Worm (Caenorhabditis elegans) whole organism, late embryonic: Measurements from ENCODE around the gene kreg-1.

Experiments
- C08G9.2 ChIP-seq: sonication (generic microtip); optimal IDR thresholded peaks from 2 replicates; lab custom pipeline; 2016; ENCODE audit warnings: mild to moderate bottlenecking, missing genetic modification characterization, moderate library complexity, missing compliant biosample characterization
- K09A11.1 ChIP-seq: sonication (generic microtip); optimal IDR thresholded peaks from 2 replicates; lab custom pipeline; 2017; ENCODE audit warnings: antibody characterized with exemption, mild to moderate bottlenecking, missing genetic modification characterization, missing compliant biosample characterization; ENCODE audit not compliant: insufficient read depth
- Y22D7AL.16 ChIP-seq: sonication (generic microtip); optimal IDR thresholded peaks from 2 replicates; lab custom pipeline; 2016; ENCODE audit warnings: missing genetic modification characterization, missing compliant biosample characterization
- ceh-18 ChIP-seq: sonication (generic microtip); optimal IDR thresholded peaks from 2 replicates; lab custom pipeline; 2016; ENCODE audit warnings: missing genetic modification characterization, missing compliant biosample characterization
- ceh-19 ChIP-seq: fragments of 200-800 bp; sonication (Bioruptor generic); optimal IDR thresholded peaks from 2 replicates; lab custom pipeline; 2018; ENCODE audit warnings: mild to moderate bottlenecking, missing genetic modification characterization, missing compliant biosample characterization
- ceh-22 ChIP-seq: sonication (generic microtip); optimal IDR thresholded peaks from 2 replicates; lab custom pipeline; 2017; ENCODE audit warnings: missing biosample characterization, missing genetic modification characterization
- ceh-24 ChIP-seq: sonication (generic microtip); optimal IDR thresholded peaks from 2 replicates; lab custom pipeline; 2016; ENCODE audit warnings: mild to moderate bottlenecking, missing genetic modification characterization, missing compliant biosample characterization
- ceh-30 ChIP-seq: fragments of 150-350 bp; optimal IDR thresholded peaks from 2 replicates; lab custom pipeline; 2014; ENCODE audit warnings: missing biosample characterization, missing genetic modification characterization
- ceh-45 ChIP-seq: fragments of 200-800 bp; sonication (Bioruptor generic); IDR thresholded peaks from 2 replicates; pipeline ENCODE4 v1.3.6; 2022; ENCODE audit warnings: missing genetic modification reagents, missing genetic modification characterization, missing compliant biosample characterization
- ceh-48 ChIP-seq: sonication (generic microtip); optimal IDR thresholded peaks from 2 replicates; lab custom pipeline; 2016; ENCODE audit warnings: missing genetic modification characterization, inconsistent platforms, missing compliant biosample characterization
- ceh-6 ChIP-seq: fragments of 200-800 bp; sonication (Bioruptor generic); optimal IDR thresholded peaks from 2 replicates; lab custom pipeline; 2018; ENCODE audit warnings: mild to moderate bottlenecking, missing genetic modification characterization, missing compliant biosample characterization
- ceh-9 ChIP-seq: sonication (generic microtip); optimal IDR thresholded peaks from 2 replicates; lab custom pipeline; 2016; ENCODE audit warnings: mild to moderate bottlenecking, missing genetic modification characterization, inconsistent platforms, missing compliant biosample characterization
- dmd-4 ChIP-seq: sonication (generic microtip); optimal IDR thresholded peaks from 2 replicates; lab custom pipeline; 2016; ENCODE audit warnings: borderline replicate concordance, missing genetic modification characterization, missing compliant biosample characterization
- elt-2 ChIP-seq: sonication (generic microtip); optimal IDR thresholded peaks from 2 replicates; lab custom pipeline; 2016; ENCODE audit warnings: missing genetic modification reagents, missing genetic modification characterization, missing compliant biosample characterization
- eyg-1 ChIP-seq: sonication (generic microtip); optimal IDR thresholded peaks from 2 replicates; lab custom pipeline; 2016; ENCODE audit warnings: missing genotype, missing genetic modification characterization, missing compliant biosample characterization
- fkh-10 ChIP-seq: fragments of 150-350 bp; optimal IDR thresholded peaks from 2 replicates; lab custom pipeline; 2014; ENCODE audit warnings: missing biosample characterization, missing genetic modification reagents, missing genetic modification characterization
- hlh-15 ChIP-seq: sonication (generic microtip); optimal IDR thresholded peaks from 2 replicates; lab custom pipeline; 2016; ENCODE audit warnings: missing genetic modification characterization, missing compliant biosample characterization
- hlh-6 ChIP-seq: sonication (generic microtip); optimal IDR thresholded peaks from 2 replicates; lab custom pipeline; 2016; ENCODE audit warnings: missing genotype, missing genetic modification characterization, missing compliant biosample characterization
- hlh-8 ChIP-seq: sonication (generic microtip); optimal IDR thresholded peaks from 2 replicates; lab custom pipeline; 2016; ENCODE audit warnings: missing genotype, missing genetic modification characterization, missing compliant biosample characterization
- lim-6 ChIP-seq: sonication (generic microtip); optimal IDR thresholded peaks from 2 replicates; lab custom pipeline; 2016; ENCODE audit warnings: missing genetic modification characterization, missing compliant biosample characterization
- lin-11 ChIP-seq: fragments of 200-800 bp; sonication (Bioruptor generic); optimal IDR thresholded peaks from 2 replicates; lab custom pipeline; 2018; ENCODE audit warnings: mild to moderate bottlenecking, missing genetic modification characterization, missing compliant biosample characterization
- madf-2 ChIP-seq: sonication (generic microtip); optimal IDR thresholded peaks from 2 replicates; lab custom pipeline; 2017; ENCODE audit warnings: missing genetic modification characterization, missing compliant biosample characterization
- mec-3 ChIP-seq: sonication (generic microtip); optimal IDR thresholded peaks from 2 replicates; lab custom pipeline; 2016; ENCODE audit warnings: borderline replicate concordance, missing genetic modification characterization, missing compliant biosample characterization
- nfya-1 ChIP-seq: sonication (generic microtip); optimal IDR thresholded peaks from 2 replicates; lab custom pipeline; 2017; ENCODE audit warnings: missing genetic modification characterization, mild to moderate bottlenecking, missing compliant biosample characterization, antibody characterized with exemption, moderate library complexity
- odd-2 ChIP-seq: sonication (generic microtip); optimal IDR thresholded peaks from 2 replicates; lab custom pipeline; 2017; ENCODE audit warnings: antibody characterized with exemption, mild to moderate bottlenecking, missing genetic modification characterization, missing compliant biosample characterization
- pag-3 ChIP-seq: sonication (generic microtip); optimal IDR thresholded peaks from 2 replicates; lab custom pipeline; 2016; ENCODE audit warnings: missing compliant biosample characterization, missing genetic modification characterization, borderline replicate concordance
- pat-9 ChIP-seq: fragments of 200-800 bp; sonication (Bioruptor generic); optimal IDR thresholded peaks from 2 replicates; lab custom pipeline; 2018; ENCODE audit warnings: mild to moderate bottlenecking, missing genetic modification characterization, moderate library complexity, missing compliant biosample characterization
- pax-1 ChIP-seq: fragments of 150-350 bp; optimal IDR thresholded peaks from 2 replicates; lab custom pipeline; 2014; ENCODE audit warnings: missing biosample characterization, missing genetic modification characterization
- pha-2 ChIP-seq: sonication (generic microtip); optimal IDR thresholded peaks from 2 replicates; lab custom pipeline; 2017; ENCODE audit warnings: mild to moderate bottlenecking, missing genetic modification characterization, missing compliant biosample characterization
- pha-4 ChIP-seq: fragments of 150-350 bp; optimal IDR thresholded peaks from 2 replicates; lab custom pipeline; 2018; ENCODE audit warnings: missing biosample characterization, missing genetic modification reagents, missing genetic modification characterization
- sdc-2 ChIP-seq: sonication (generic microtip); optimal IDR thresholded peaks from 2 replicates; lab custom pipeline; 2016; ENCODE audit warnings: missing genotype, missing genetic modification characterization, missing compliant biosample characterization
- sox-2 ChIP-seq: fragments of 200-800 bp; sonication (Bioruptor generic); IDR thresholded peaks from 2 replicates; pipeline ENCODE4 v1.3.6; 2022; ENCODE audit warnings: missing genetic modification reagents, missing genetic modification characterization, missing compliant biosample characterization
- syd-9 ChIP-seq: sonication (generic microtip); optimal IDR thresholded peaks from 2 replicates; lab custom pipeline; 2016; ENCODE audit warnings: mild to moderate bottlenecking, missing genetic modification characterization, moderate library complexity, missing compliant biosample characterization
- tbx-7 ChIP-seq: sonication (generic microtip); optimal IDR thresholded peaks from 2 replicates; lab custom pipeline; 2016; ENCODE audit warnings: missing genotype, missing genetic modification characterization, missing compliant biosample characterization
- unc-3 ChIP-seq, 2 experiments: fragments of 200-800 bp in 1 of 2; sonication (Bioruptor generic) in 1 of 2; sonication (generic microtip) in 1 of 2; conservative IDR thresholded peaks in 1 of 2; optimal IDR thresholded peaks in 1 of 2; 2 replicates each; pipeline versions ENCODE4 v1.3.6 to Lab custom; 2016 to 2022; ENCODE audit warnings: missing compliant biosample characterization in 2 of 2, missing genetic modification characterization in 2 of 2, missing genetic modification reagents in 1 of 2
- unc-42 ChIP-seq: sonication (generic microtip); optimal IDR thresholded peaks from 2 replicates; lab custom pipeline; 2016; ENCODE audit warnings: missing genotype, missing genetic modification characterization, missing compliant biosample characterization
- unc-55 ChIP-seq: sonication (generic microtip); optimal IDR thresholded peaks from 2 replicates; lab custom pipeline; 2017; ENCODE audit warnings: missing biosample characterization, missing genetic modification reagents, missing genetic modification characterization
- ztf-16 ChIP-seq: sonication (generic microtip); optimal IDR thresholded peaks from 2 replicates; lab custom pipeline; 2017; ENCODE audit warnings: missing genetic modification characterization, missing compliant biosample characterization

kreg-1 gene

DNA sequence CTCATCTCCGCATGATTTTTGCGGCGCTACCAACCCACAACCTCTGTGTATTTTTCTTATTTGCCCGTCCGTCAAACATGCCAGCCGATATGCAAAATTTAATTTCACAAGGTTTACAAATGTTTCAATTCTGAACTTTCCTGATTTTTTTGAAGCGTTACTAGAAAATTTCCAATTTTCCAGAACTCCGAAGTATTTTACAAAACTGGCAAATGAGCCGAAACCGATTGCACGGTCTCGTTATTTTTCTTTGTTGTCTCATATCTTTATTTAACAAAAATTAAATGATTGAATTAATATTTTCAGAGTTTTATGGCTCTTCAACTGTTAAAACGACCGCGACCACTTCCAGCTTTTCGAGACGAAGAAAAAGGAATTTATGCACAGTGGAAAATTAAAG lies 1.5 kb upstream of the kreg-1 start, which contains the start of gene F53A9.3:
TSS of gene F53A9.3 (plus strand) at position 301 of the 400 bp plus-strand sequence.
- no peak for TF ChIP-seq unc-55
- TF ChIP-seq ceh-24 (tag; lab: Kevin White, UChicago): no peak
- TF ChIP-seq ceh-18 (tag; lab: Kevin White, UChicago): no peak
- no peak for TF ChIP-seq C08G9.2 (tag; lab: Kevin White, UChicago)
- no peak for TF ChIP-seq odd-2 (tag; lab: Kevin White, UChicago)
- TF ChIP-seq pax-1 (tag; lab: Kevin White, UChicago): no peak

ce11 chrX:8711141-8711645 lies 1.6 kb downstream of the kreg-1 start, which contains the start of gene F53A9.1:
Gene F53A9.1 (plus strand): TSS chrX:8711595.
- no peak for TF ChIP-seq ceh-9 (tag; lab: Kevin White, UChicago)
- no peak for TF ChIP-seq hlh-15 (tag; lab: Kevin White, UChicago)
- no peak for TF ChIP-seq pag-3 (tag; lab: Kevin White, UChicago)
- TF ChIP-seq fkh-10 (GFP tag; lab: Kevin White, UChicago): no peak
- no peak for TF ChIP-seq hlh-6 (tag; lab: Kevin White, UChicago)
- TF ChIP-seq, all 69 proteins: peak for 0

- TF ChIP-seq Y22D7AL.16 (tag; lab: Kevin White, UChicago) (no peak), ceh-18 (tag; lab: Kevin White, UChicago) (no peak), lin-11 (tag; lab: Kevin White, UChicago) (no peak), pha-2 (tag; lab: Kevin White, UChicago) (no peak), lim-6 (no peak), sdc-2 (tag; lab: Kevin White, UChicago) (no peak), elt-2 (tag; lab: Kevin White, UChicago) (no peak), hlh-8 (tag; lab: Kevin White, UChicago) (no peak), mec-3 (tag; lab: Kevin White, UChicago) (no peak), ceh-9 (tag; lab: Kevin White, UChicago) (no peak), ceh-45 (GFP tag; lab: Robert Waterston, UW) (no peak), K09A11.1 (tag; lab: Kevin White, UChicago) (no peak), ceh-30 (tag; lab: Kevin White, UChicago) (no peak), sox-2 (GFP tag; lab: Robert Waterston, UW) (no peak), ceh-48 (tag; lab: Kevin White, UChicago) (no peak), madf-2 (tag; lab: Kevin White, UChicago) (no peak)
Measured at ce11 chrX:8712662-8713061, 3.1 kb downstream of the kreg-1 start.

ce11 chrX:8713754-8714295 lies 4.3 kb downstream of the kreg-1 start, which contains the start of gene F53A9.6:
Gene F53A9.6 (minus strand): TSS chrX:8713804.
- no peak for TF ChIP-seq unc-42 (tag; lab: Kevin White, UChicago)
- no peak for TF ChIP-seq ceh-19 (GFP tag; lab: Kevin White, UChicago)
- no peak for TF ChIP-seq ceh-9 (tag; lab: Kevin White, UChicago)
- TF ChIP-seq eyg-1 (tag; lab: Kevin White, UChicago): no peak
- no peak for TF ChIP-seq syd-9
- no peak for TF ChIP-seq unc-3 (GFP tag; conservative IDR thresholded peaks at IDR 0.05; lab: Robert Waterston, UW)
- TF ChIP-seq unc-3 (tag; optimal IDR thresholded peaks at IDR 0.05; lab: Kevin White, UChicago): no peak
- no peak for TF ChIP-seq nfya-1
- TF ChIP-seq pat-9: no peak
- TF ChIP-seq madf-2 (tag; lab: Kevin White, UChicago): no peak
- TF ChIP-seq tbx-7 (tag; lab: Kevin White, UChicago): no peak
- no peak for TF ChIP-seq ceh-22
- no peak for TF ChIP-seq ceh-6 (GFP tag; lab: Kevin White, UChicago)
- TF ChIP-seq pha-4 (tag; lab: Kevin White, UChicago): no peak
- no peak for TF ChIP-seq ztf-16 (tag; lab: Kevin White, UChicago)
- TF ChIP-seq dmd-4 (tag; lab: Kevin White, UChicago): no peak
